Fruit fly (Drosophila melanogaster) whole organism, adult: ENCODE results near the gene CG32119.

Experiments
- CG11617 ChIP-seq: fragments of 200-800 bp; sonication (Bioruptor generic); optimal IDR thresholded peaks from 2 replicates; lab custom pipeline; 2017; ENCODE audit warnings: mild to moderate bottlenecking, missing biosample characterization, missing genetic modification reagents, missing genetic modification characterization
- Hr96 ChIP-seq: fragments of 200-800 bp; sonication (Bioruptor generic); optimal IDR thresholded peaks from 2 replicates; lab custom pipeline; 2016; ENCODE audit warnings: missing biosample characterization, missing genetic modification characterization
- bab1 ChIP-seq: fragments of 200-800 bp; sonication (Bioruptor generic); optimal IDR thresholded peaks from 3 replicates; lab custom pipeline; 2019; ENCODE audit warnings: missing biosample characterization, mild to moderate bottlenecking, missing genetic modification characterization, moderate library complexity
- toe ChIP-seq: fragments of 200-800 bp; sonication (Bioruptor generic); optimal IDR thresholded peaks from 2 replicates; lab custom pipeline; 2016; ENCODE audit warnings: missing biosample characterization, missing genetic modification characterization

- no peak for TF ChIP-seq CG11617 (GFP tag; lab: Kevin White, UChicago)
- no peak for TF ChIP-seq toe
- TF ChIP-seq Hr96 (GFP tag; lab: Kevin White, UChicago), result no peak
- no peak for TF ChIP-seq bab1 (GFP tag; lab: Kevin White, UChicago)
These were observed 5.8 kb upstream of the CG32119 start for dm6 chr3L:13254274-13254673.
